Fruit fly (Drosophila melanogaster) whole organism, embryonic: ENCODE data around the gene ninaE.

Experiments used
- Blimp-1 ChIP-seq: fragments of 200-800 bp; sonication (Bioruptor generic); optimal IDR thresholded peaks from 3 replicates; lab custom pipeline; 2018; ENCODE audit warnings: missing biosample characterization, missing genetic modification characterization, mild to moderate bottlenecking, moderate library complexity, missing genetic modification reagents
- Bteb2 ChIP-seq: fragments of 200-800 bp; sonication (Bioruptor generic); optimal IDR thresholded peaks from 2 replicates; lab custom pipeline; 2016; ENCODE audit warnings: missing biosample characterization, missing genetic modification characterization
- CG10147 ChIP-seq: fragments of 200-800 bp; sonication (Bioruptor generic); optimal IDR thresholded peaks from 2 replicates; lab custom pipeline; 2019; ENCODE audit warnings: missing biosample characterization, mild to moderate bottlenecking, missing genetic modification characterization, moderate library complexity
- CG13296 ChIP-seq: fragments of 200-800 bp; sonication (Bioruptor generic); optimal IDR thresholded peaks from 3 replicates; lab custom pipeline; 2018; ENCODE audit warnings: missing biosample characterization, mild to moderate bottlenecking, missing genetic modification characterization
- CG13624 ChIP-seq: fragments of 200-800 bp; sonication (Bioruptor generic); optimal IDR thresholded peaks from 2 replicates; lab custom pipeline; 2016; ENCODE audit warnings: missing biosample characterization, missing genetic modification characterization
- CG13894 ChIP-seq: fragments of 200-800 bp; sonication (Bioruptor generic); optimal IDR thresholded peaks from 3 replicates; lab custom pipeline; 2018; ENCODE audit warnings: missing biosample characterization, mild to moderate bottlenecking, missing genetic modification characterization, moderate library complexity
- CG14860 ChIP-seq: fragments of 200-800 bp; sonication (Bioruptor generic); IDR thresholded peaks from 3 replicates; pipeline ENCODE4 v1.3.6; 2022; ENCODE audit warnings: missing biosample characterization, missing genetic modification characterization; ENCODE audit not compliant: partially characterized antibody
- CG17186 ChIP-seq: fragments of 200-800 bp; sonication (Bioruptor generic); optimal IDR thresholded peaks from 3 replicates; lab custom pipeline; 2017; ENCODE audit warnings: missing biosample characterization, missing genetic modification reagents, missing genetic modification characterization
- CG17328 ChIP-seq: fragments of 200-800 bp; sonication (Bioruptor generic); IDR thresholded peaks from 2 replicates; pipeline ENCODE4 v1.3.6; 2022; ENCODE audit warnings: missing biosample characterization, missing genetic modification characterization
- CG18011 ChIP-seq: fragments of 200-800 bp; sonication (Bioruptor generic); optimal IDR thresholded peaks from 2 replicates; lab custom pipeline; 2017; ENCODE audit warnings: missing biosample characterization, missing genetic modification characterization, mild to moderate bottlenecking, moderate library complexity, missing genotype
- CG1832 ChIP-seq: fragments of 200-800 bp; sonication (Bioruptor generic); optimal IDR thresholded peaks from 2 replicates; lab custom pipeline; 2017; ENCODE audit warnings: missing biosample characterization, mild to moderate bottlenecking, missing genetic modification characterization, inconsistent platforms
- CG2199 ChIP-seq: fragments of 200-800 bp; sonication (Bioruptor generic); IDR thresholded peaks from 3 replicates; pipeline ENCODE4 v1.3.6; 2022; ENCODE audit warnings: missing biosample characterization, missing genetic modification characterization
- CG2889 ChIP-seq: fragments of 200-800 bp; sonication (Bioruptor generic); IDR thresholded peaks from 3 replicates; pipeline ENCODE4 v1.3.6; 2022; ENCODE audit warnings: missing biosample characterization, missing genetic modification characterization
- CG30403 ChIP-seq: fragments of 200-800 bp; sonication (Bioruptor generic); optimal IDR thresholded peaks from 3 replicates; lab custom pipeline; 2016; ENCODE audit warnings: missing biosample characterization, missing genetic modification characterization
- CG32532 ChIP-seq: fragments of 200-800 bp; sonication (Bioruptor generic); IDR thresholded peaks from 2 replicates; pipeline ENCODE4 v1.3.6; 2022; ENCODE audit warnings: missing biosample characterization, missing genetic modification characterization
- CG3407 ChIP-seq: fragments of 200-800 bp; sonication (Bioruptor generic); optimal IDR thresholded peaks from 2 replicates; lab custom pipeline; 2018; ENCODE audit warnings: missing biosample characterization, mild to moderate bottlenecking, missing genetic modification characterization
- CG34224 ChIP-seq: fragments of 200-800 bp; sonication (Bioruptor generic); IDR thresholded peaks from 3 replicates; pipeline ENCODE4 v1.3.6; 2022; ENCODE audit warnings: missing biosample characterization, missing genetic modification characterization; ENCODE audit not compliant: partially characterized antibody
- CG3847 ChIP-seq: fragments of 200-800 bp; sonication (Bioruptor generic); IDR thresholded peaks from 2 replicates; pipeline ENCODE4 v1.3.6; 2022; ENCODE audit warnings: missing biosample characterization, missing genetic modification characterization
- CG4617 ChIP-seq: fragments of 200-800 bp; sonication (Bioruptor generic); optimal IDR thresholded peaks from 3 replicates; lab custom pipeline; 2016; ENCODE audit warnings: missing biosample characterization, missing genetic modification characterization, borderline replicate concordance
- CG4854 ChIP-seq: fragments of 200-800 bp; sonication (Bioruptor generic); optimal IDR thresholded peaks from 2 replicates; lab custom pipeline; 2016; ENCODE audit warnings: missing biosample characterization, missing genetic modification characterization, inconsistent platforms
- CG5245 ChIP-seq: fragments of 200-800 bp; sonication (Bioruptor generic); optimal IDR thresholded peaks from 3 replicates; lab custom pipeline; 2016; ENCODE audit warnings: missing biosample characterization, missing genetic modification characterization
- CG5953 ChIP-seq: fragments of 200-800 bp; sonication (Bioruptor generic); IDR thresholded peaks from 2 replicates; pipeline ENCODE4 v1.3.6; 2022; ENCODE audit warnings: missing biosample characterization, missing genetic modification characterization
- CG6791 ChIP-seq: fragments of 200-800 bp; sonication (Bioruptor generic); IDR thresholded peaks from 3 replicates; pipeline ENCODE4 v1.3.6; 2022; ENCODE audit warnings: missing biosample characterization, missing genetic modification characterization; ENCODE audit not compliant: partially characterized antibody
- CG7786 ChIP-seq: fragments of 200-800 bp; sonication (Bioruptor generic); optimal IDR thresholded peaks from 2 replicates; lab custom pipeline; 2016; ENCODE audit warnings: missing biosample characterization, missing genetic modification characterization
- CG9437 ChIP-seq: fragments of 200-800 bp; sonication (Bioruptor generic); optimal IDR thresholded peaks from 2 replicates; lab custom pipeline; 2018; ENCODE audit warnings: missing biosample characterization, mild to moderate bottlenecking, missing genetic modification characterization
- Dbx ChIP-seq: fragments of 200-800 bp; sonication (Bioruptor generic); IDR thresholded peaks from 3 replicates; pipeline ENCODE4 v1.3.6; 2022; ENCODE audit warnings: missing biosample characterization, missing genetic modification characterization
- Doc3 ChIP-seq: fragments of 200-800 bp; sonication (Bioruptor generic); IDR thresholded peaks from 3 replicates; pipeline ENCODE4 v1.3.6; 2022; ENCODE audit warnings: missing biosample characterization, missing genetic modification characterization; ENCODE audit not compliant: partially characterized antibody
- Eip74EF ChIP-seq, 2 experiments: fragments of 200-800 bp in 1 of 2; fragments of >200 bp in 1 of 2; sonication (Bioruptor generic) in 1 of 2; optimal IDR thresholded peaks; 2 replicates each; lab custom pipeline; 2017 to 2019; ENCODE audit warnings: missing biosample characterization in 2 of 2, missing genetic modification characterization in 2 of 2, mild to moderate bottlenecking in 1 of 2, moderate library complexity in 1 of 2
- HLHmδ ChIP-seq: fragments of 200-800 bp; sonication (Bioruptor generic); optimal IDR thresholded peaks from 2 replicates; lab custom pipeline; 2018; ENCODE audit warnings: missing biosample characterization, mild to moderate bottlenecking, missing genetic modification characterization, moderate library complexity
- HmgD ChIP-seq: fragments of 200-800 bp; sonication (Bioruptor generic); optimal IDR thresholded peaks from 3 replicates; lab custom pipeline; 2016; ENCODE audit warnings: missing biosample characterization, missing genetic modification characterization
- Max ChIP-seq: fragments of 200-800 bp; sonication (Bioruptor generic); optimal IDR thresholded peaks from 2 replicates; lab custom pipeline; 2016; ENCODE audit warnings: missing biosample characterization, mild to moderate bottlenecking, missing genetic modification characterization
- Ssrp ChIP-seq: fragments of 200-800 bp; sonication (Bioruptor generic); optimal IDR thresholded peaks from 2 replicates; lab custom pipeline; 2018; ENCODE audit warnings: missing biosample characterization, mild to moderate bottlenecking, missing genetic modification characterization, moderate library complexity
- Tbp ChIP-seq: fragments of >200 bp; optimal IDR thresholded peaks from 2 replicates; lab custom pipeline; 2018; ENCODE audit warnings: missing biosample characterization, missing genetic modification characterization
- az2 ChIP-seq: fragments of 200-800 bp; sonication (Bioruptor generic); optimal IDR thresholded peaks from 3 replicates; lab custom pipeline; 2016; ENCODE audit warnings: missing biosample characterization, missing genetic modification characterization
- bbx ChIP-seq: fragments of 200-800 bp; sonication (Bioruptor generic); IDR thresholded peaks from 2 replicates; pipeline ENCODE4 v1.3.6; 2022; ENCODE audit warnings: missing biosample characterization, missing genetic modification characterization; ENCODE audit not compliant: partially characterized antibody
- bowl ChIP-seq: fragments of 200-800 bp; sonication (Bioruptor generic); IDR thresholded peaks from 2 replicates; pipeline ENCODE4 v1.3.6; 2022; ENCODE audit warnings: missing biosample characterization, missing genetic modification characterization
- cg ChIP-seq: fragments of 200-800 bp; sonication (Bioruptor generic); optimal IDR thresholded peaks from 3 replicates; lab custom pipeline; 2019; ENCODE audit warnings: missing biosample characterization, mild to moderate bottlenecking, missing genetic modification characterization, moderate library complexity
- crc ChIP-seq: fragments of 200-800 bp; sonication (Bioruptor generic); optimal IDR thresholded peaks from 2 replicates; lab custom pipeline; 2016; ENCODE audit warnings: missing biosample characterization, missing genetic modification characterization
- da ChIP-seq: fragments of 200-800 bp; sonication (Bioruptor generic); optimal IDR thresholded peaks from 2 replicates; lab custom pipeline; 2016; ENCODE audit warnings: missing biosample characterization, missing genetic modification characterization
- emc ChIP-seq: fragments of 200-800 bp; sonication (Bioruptor generic); optimal IDR thresholded peaks from 2 replicates; lab custom pipeline; 2016; ENCODE audit warnings: missing biosample characterization, missing genetic modification characterization
- ewg ChIP-seq: fragments of 200-800 bp; sonication (Bioruptor generic); optimal IDR thresholded peaks from 3 replicates; lab custom pipeline; 2017; ENCODE audit warnings: mild to moderate bottlenecking, missing biosample characterization, missing genetic modification reagents, missing genetic modification characterization
- eyg ChIP-seq: fragments of 200-800 bp; sonication (Bioruptor generic); optimal IDR thresholded peaks from 3 replicates; lab custom pipeline; 2016; ENCODE audit warnings: missing biosample characterization, missing genetic modification characterization
- fd102C ChIP-seq: fragments of 200-800 bp; sonication (Bioruptor generic); optimal IDR thresholded peaks from 2 replicates; lab custom pipeline; 2018; ENCODE audit warnings: missing biosample characterization, mild to moderate bottlenecking, missing genetic modification characterization, moderate library complexity
- grau ChIP-seq: fragments of 200-800 bp; optimal IDR thresholded peaks from 3 replicates; lab custom pipeline; 2019; ENCODE audit warnings: missing biosample characterization, mild to moderate bottlenecking, missing genetic modification characterization, moderate library complexity
- her ChIP-seq: fragments of 200-800 bp; sonication (Bioruptor generic); optimal IDR thresholded peaks from 2 replicates; lab custom pipeline; 2016; ENCODE audit warnings: missing biosample characterization, missing genetic modification characterization
- nau ChIP-seq: fragments of 200-800 bp; sonication (Bioruptor generic); optimal IDR thresholded peaks from 3 replicates; lab custom pipeline; 2017; ENCODE audit warnings: missing biosample characterization, mild to moderate bottlenecking, missing genetic modification characterization, missing genetic modification reagents
- otp ChIP-seq: fragments of 200-800 bp; sonication (Bioruptor generic); IDR thresholded peaks from 3 replicates; pipeline ENCODE4, ENCODE4 v1.3.6; 2022; ENCODE audit warnings: missing biosample characterization, missing genetic modification characterization
- trh ChIP-seq: fragments of 200-800 bp; sonication (Bioruptor generic); optimal IDR thresholded peaks from 2 replicates; lab custom pipeline; 2016; ENCODE audit warnings: missing biosample characterization, missing genetic modification characterization
- unc-4 ChIP-seq: fragments of 200-800 bp; sonication (Bioruptor generic); IDR thresholded peaks from 2 replicates; pipeline ENCODE4 v1.3.6; 2022; ENCODE audit warnings: missing biosample characterization, missing genetic modification characterization; ENCODE audit not compliant: partially characterized antibody

ninaE gene

DNA sequence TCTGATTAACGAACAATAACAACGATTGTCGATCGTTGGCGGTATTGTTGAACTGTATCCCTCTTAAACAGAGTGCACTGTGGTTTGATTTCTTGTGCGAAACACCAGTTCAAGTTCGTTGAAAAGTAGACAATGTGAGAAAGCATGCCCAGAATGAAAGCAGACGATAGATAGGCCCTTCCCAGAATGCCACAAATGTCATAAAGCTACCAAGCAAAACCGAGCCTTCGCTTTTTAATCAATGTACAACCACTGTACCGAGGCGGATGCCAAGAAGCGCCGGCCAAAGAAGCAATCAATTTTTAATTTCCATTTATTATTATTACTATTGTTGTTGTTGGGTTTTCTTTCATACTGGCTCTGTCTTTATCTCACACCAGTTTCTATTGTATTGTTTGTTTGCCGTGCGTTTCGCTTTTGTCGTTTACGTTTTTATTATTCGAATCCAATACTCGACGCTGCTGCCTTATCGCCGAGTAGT lies 20.9 kb upstream of the ninaE start (continued):
- TF ChIP-seq HLHmδ (GFP tag; lab: Kevin White, UChicago): no peak
- peak in 1 of 2 experiments; percentile 52 for TF ChIP-seq Eip74EF (GFP tag; optimal IDR thresholded peaks at IDR 0.05; lab: Kevin White, UChicago)
- peak; percentile 77 for TF ChIP-seq CG7786
- peak; percentile 63 for TF ChIP-seq CG3407 (GFP tag; lab: Kevin White, UChicago)
- TF ChIP-seq CG13894: peak; percentile 41
- no peak for TF ChIP-seq trh (GFP tag; lab: Kevin White, UChicago)
- TF ChIP-seq Bteb2 (GFP tag; lab: Kevin White, UChicago): peak; percentile 76
- peak; percentile 66 for TF ChIP-seq CG5245
- TF ChIP-seq Dbx (GFP tag; lab: Robert Waterston, UW): peak; percentile 84
- peak; percentile 85 for TF ChIP-seq CG2889 (GFP tag; lab: Robert Waterston, UW)
- no peak for TF ChIP-seq CG1832 (GFP tag; lab: Kevin White, UChicago)
- TF ChIP-seq da (GFP tag; lab: Kevin White, UChicago): peak; percentile 58
- peak; percentile 64 for TF ChIP-seq crc
- TF ChIP-seq eyg (GFP tag; lab: Kevin White, UChicago): peak; percentile 68
- TF ChIP-seq Ssrp (tag; lab: Kevin White, UChicago): peak; percentile 64
- no peak for TF ChIP-seq cg (GFP tag; lab: Kevin White, UChicago)
- TF ChIP-seq az2 (GFP tag; lab: Kevin White, UChicago): peak; percentile 89
- peak; percentile 91 for TF ChIP-seq CG32532 (GFP tag; lab: Robert Waterston, UW)
- TF ChIP-seq Doc3 (GFP tag; lab: Robert Waterston, UW): no peak
- peak; percentile 83 for TF ChIP-seq CG30403 (GFP tag; lab: Kevin White, UChicago)
- TF ChIP-seq nau: peak; percentile 75
- no peak for TF ChIP-seq fd102C
- TF ChIP-seq unc-4: no peak
- peak; percentile 57 for TF ChIP-seq CG17186 (GFP tag; lab: Kevin White, UChicago)
- TF ChIP-seq otp (GFP tag; lab: Robert Waterston, UW): 0 out of 3 replicates have a peak, but pooled peaks have one; percentile 72
- peak; percentile 37 for TF ChIP-seq CG13624 (GFP tag; lab: Kevin White, UChicago)
- peak; percentile 53 for TF ChIP-seq CG13296 (GFP tag; lab: Kevin White, UChicago)
- peak; percentile 78 for TF ChIP-seq CG3847 (GFP tag; lab: Robert Waterston, UW)
- peak; percentile 68 for TF ChIP-seq CG4854
- peak; percentile 73 for TF ChIP-seq ewg (GFP tag; lab: Kevin White, UChicago)
- TF ChIP-seq bbx (GFP tag; lab: Robert Waterston, UW): no peak
- peak; percentile 34 for TF ChIP-seq emc (GFP tag; lab: Kevin White, UChicago)
- TF ChIP-seq CG10147 (GFP tag; lab: Kevin White, UChicago): peak; percentile 61
- TF ChIP-seq CG34224 (GFP tag; lab: Robert Waterston, UW): no peak
- peak; percentile 86 for TF ChIP-seq grau (tag; lab: Kevin White, UChicago)
- TF ChIP-seq her (GFP tag; lab: Kevin White, UChicago): peak; percentile 88
- TF ChIP-seq CG9437: peak; percentile 69
- peak; percentile 37 for TF ChIP-seq HmgD
- TF ChIP-seq Max (GFP tag; lab: Kevin White, UChicago): peak; percentile 54
- peak; percentile 55 for TF ChIP-seq CG4617 (GFP tag; lab: Kevin White, UChicago)
- peak; percentile 52 for TF ChIP-seq CG18011 (GFP tag; lab: Kevin White, UChicago)
- TF ChIP-seq CG2199 (GFP tag; lab: Robert Waterston, UW): peak; percentile 73; the same call in 1 of the 3 replicates
- TF ChIP-seq CG14860: no peak
- no peak for TF ChIP-seq Tbp
- TF ChIP-seq Blimp-1: peak; percentile 75
- peak; percentile 79 for TF ChIP-seq CG5953 (GFP tag; lab: Robert Waterston, UW)
- 0 out of 2 replicates have a peak, but pooled peaks have one; percentile 20 for TF ChIP-seq bowl
- TF ChIP-seq CG6791 (GFP tag; lab: Robert Waterston, UW): no peak
- peak; percentile 91 for TF ChIP-seq CG17328
